Fruit fly (Drosophila melanogaster): ENCODE measurements around the gene Nop56.
A peak's percentile ranks its signal among the peaks of the same experiment; 100 is the strongest.

The Nop56 gene

DNA sequence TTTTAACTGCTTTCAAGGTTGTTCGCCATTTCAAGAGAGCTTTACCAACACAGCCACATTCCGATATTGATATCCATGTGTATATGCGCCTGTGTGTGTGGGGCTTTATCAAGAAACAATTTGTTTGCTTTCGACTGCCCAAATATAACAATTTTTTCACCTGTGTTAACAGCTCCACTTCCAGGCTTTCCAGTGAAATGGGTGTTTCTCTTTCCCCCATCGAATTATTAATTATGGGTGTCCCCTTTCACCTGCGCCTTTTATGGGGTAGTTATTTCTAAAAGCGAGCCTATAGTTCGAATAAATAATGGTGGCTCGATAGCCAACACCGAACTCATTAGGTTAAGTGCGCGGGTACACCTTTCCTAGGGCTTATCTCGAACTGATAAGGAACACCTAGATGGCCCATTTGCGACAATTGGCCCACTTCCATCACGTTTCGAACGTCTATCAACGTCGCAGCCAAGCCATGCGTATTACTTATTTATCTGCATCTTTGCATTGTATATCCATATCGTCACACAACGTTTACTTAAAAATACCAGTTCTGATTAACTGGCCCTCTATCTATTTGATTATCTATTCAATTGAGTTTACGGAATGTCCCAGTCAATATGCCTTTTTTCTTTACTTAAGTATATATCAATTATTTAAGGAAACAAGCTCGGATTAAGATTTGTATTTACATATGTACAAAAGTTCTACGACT lies 8.8 kb downstream of the Nop56 start (continued):
- TF ChIP-seq Trl (optimal IDR thresholded peaks at IDR 0.05) (no peak), Trl (GFP tag; optimal IDR thresholded peaks at IDR 0.05) (no peak), Med (GFP tag) (peak; percentile 70), CG4404 (GFP tag; IDR thresholded peaks at IDR 0.05) (no peak), CG14710 (tag; optimal IDR thresholded peaks at IDR 0.05) (no peak), Fer1 (GFP tag; optimal IDR thresholded peaks at IDR 0.05) (peak; percentile 35), CG14050 (GFP tag; IDR thresholded peaks at IDR 0.05) (no peak), fd64A (GFP tag; optimal IDR thresholded peaks at IDR 0.05) (peak; percentile 9), kni (GFP tag; optimal IDR thresholded peaks at IDR 0.05) (peak; percentile 5), CG17186 (GFP tag; optimal IDR thresholded peaks at IDR 0.05) (no peak), CG8359 (GFP tag; optimal IDR thresholded peaks at IDR 0.05; ENCODE audit: borderline replicate concordance) (no peak), Hr78 (GFP tag; optimal IDR thresholded peaks at IDR 0.05) (peak in 1 of 2 experiments; percentile 32), jigr1 (GFP tag; IDR thresholded peaks at IDR 0.05) (no peak), Adf1 (GFP tag; IDR thresholded peaks at IDR 0.05) (peak; percentile 11; the same call in 1 of the 2 replicates), zen (tag; optimal IDR thresholded peaks at IDR 0.05) (no peak), cg (GFP tag; optimal IDR thresholded peaks at IDR 0.05) (peak; percentile 77), CG9932 (GFP tag; IDR thresholded peaks at IDR 0.05) (peak; percentile 19; the same call in 1 of the 2 replicates)

DNA sequence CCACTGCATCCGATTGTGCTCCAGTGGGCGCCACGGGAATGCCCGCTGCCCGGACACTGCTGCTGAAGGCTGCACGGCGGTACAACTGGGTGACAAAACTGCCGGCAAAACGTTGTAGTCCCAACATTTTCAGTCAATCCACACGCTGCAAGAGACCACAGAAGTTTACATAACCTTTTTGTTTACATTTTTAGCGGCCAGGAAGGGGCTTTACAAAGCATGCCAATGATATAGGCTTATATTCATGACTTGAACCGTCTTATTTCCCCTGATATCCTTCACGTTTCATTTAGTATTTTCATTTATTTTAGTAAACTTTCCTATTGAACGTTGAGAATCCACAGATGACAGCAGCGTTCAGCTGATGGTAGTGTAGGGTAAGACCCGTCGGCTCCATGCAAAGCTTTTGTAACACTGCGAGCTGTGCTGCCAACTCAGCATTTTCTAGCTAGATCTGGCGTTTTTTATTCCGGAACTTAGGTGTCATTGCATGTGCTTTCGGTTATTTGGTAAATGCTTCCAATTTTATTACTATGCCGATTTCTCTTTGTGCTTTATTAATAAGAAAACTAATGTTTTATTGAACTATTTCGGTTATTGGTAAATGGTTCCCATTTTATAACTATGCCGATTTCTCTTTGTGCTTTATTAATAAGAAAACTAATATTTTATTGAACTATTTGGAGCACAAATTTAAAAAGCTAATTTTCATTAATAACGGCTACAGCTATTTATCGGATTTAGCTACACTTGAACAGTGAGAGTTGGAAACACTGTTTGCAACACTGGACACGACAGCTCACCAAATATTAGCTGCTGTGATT lies 10.1 kb downstream of the Nop56 start, which contains the start of the genes CG13850 and lqfR:
Gene CG13850 (minus strand): TSS at position 379 of the 824 bp plus-strand sequence.
Gene lqfR (plus strand): TSS at position 765 of the 824 bp plus-strand sequence.
- TF ChIP-seq Dp (GFP tag; optimal IDR thresholded peaks at IDR 0.05): no peak
- no peak for TF ChIP-seq CG8765 (GFP tag; IDR thresholded peaks at IDR 0.05)
- TF ChIP-seq CG3726 (GFP tag; IDR thresholded peaks at IDR 0.05): no peak
- peak; percentile 69 for TF ChIP-seq CG13424 (tag; optimal IDR thresholded peaks at IDR 0.05)
- peak; percentile 89 for TF ChIP-seq CG18476 (GFP tag; optimal IDR thresholded peaks at IDR 0.05)
- TF ChIP-seq CrebB (tag; optimal IDR thresholded peaks at IDR 0.05): no peak
- TF ChIP-seq CG16863 (GFP tag; optimal IDR thresholded peaks at IDR 0.05): peak; percentile 65
- peak; percentile 53 for TF ChIP-seq CG18599 (GFP tag; optimal IDR thresholded peaks at IDR 0.05)
- TF ChIP-seq run (tag; optimal IDR thresholded peaks at IDR 0.05): no peak
- no peak for TF ChIP-seq Ravus (GFP tag; IDR thresholded peaks at IDR 0.05)
- peak; percentile 52 for TF ChIP-seq CG8089 (GFP tag; optimal IDR thresholded peaks at IDR 0.05)
- TF ChIP-seq rib (GFP tag; IDR thresholded peaks at IDR 0.05): 0 out of 2 replicates have a peak, but pooled peaks have one; percentile 39
- TF ChIP-seq Gug (GFP tag; IDR thresholded peaks at IDR 0.05): peak; percentile 59; the same call in 3 of the 4 replicates
- TF ChIP-seq sens (GFP tag): peak; percentile 94
- peak; percentile 78 for TF ChIP-seq ind (GFP tag; optimal IDR thresholded peaks at IDR 0.05)
- TF ChIP-seq danr (GFP tag; IDR thresholded peaks at IDR 0.05): no peak
- TF ChIP-seq ttk (GFP tag; IDR thresholded peaks at IDR 0.05): no peak; the same call in 1 of the 2 replicates
- no peak for TF ChIP-seq CG11093 (GFP tag; IDR thresholded peaks at IDR 0.05)
- TF ChIP-seq peb (GFP tag; IDR thresholded peaks at IDR 0.05): no peak
- TF ChIP-seq sna (GFP tag; IDR thresholded peaks at IDR 0.05; ENCODE audit: partially characterized antibody): no peak
- peak; percentile 75 for TF ChIP-seq NfI (GFP tag; optimal IDR thresholded peaks at IDR 0.05)
- TF ChIP-seq chn (GFP tag; optimal IDR thresholded peaks at IDR 0.05): peak; percentile 80
- TF ChIP-seq gro (GFP tag; optimal IDR thresholded peaks at IDR 0.05): peak; percentile 48
- TF ChIP-seq CG13894 (tag; optimal IDR thresholded peaks at IDR 0.05): no peak
- peak; percentile 36 for TF ChIP-seq NC2α (GFP tag; optimal IDR thresholded peaks at IDR 0.05)
- no peak for TF ChIP-seq hb (GFP tag; IDR thresholded peaks at IDR 0.05; ENCODE audit: partially characterized antibody)
- peak; percentile 40; the same call in 1 of the 2 replicates for TF ChIP-seq CG11085 (GFP tag; IDR thresholded peaks at IDR 0.05)
- peak; percentile 41; the same call in 1 of the 2 replicates for TF ChIP-seq CG31224 (GFP tag; IDR thresholded peaks at IDR 0.05)
- no peak for TF ChIP-seq eve (GFP tag; optimal IDR thresholded peaks at IDR 0.05)
- no peak for TF ChIP-seq unpg (GFP tag; optimal IDR thresholded peaks at IDR 0.05)
- TF ChIP-seq CG9215 (GFP tag; IDR thresholded peaks at IDR 0.05): peak; percentile 77

Data from whole organism, embryonic.